Worm (Caenorhabditis elegans) whole organism, mixed stage, embryonic: Measurements from ENCODE around the gene vha-9.

ENCODE experiments used
- ceh-39 ChIP-seq: fragments of 150-350 bp; optimal IDR thresholded peaks from 2 replicates; lab custom pipeline; 2014; ENCODE audit warnings: missing biosample characterization, missing genetic modification characterization
- ces-1 ChIP-seq: fragments of 150-350 bp; optimal IDR thresholded peaks from 2 replicates; lab custom pipeline; 2014; ENCODE audit warnings: missing biosample characterization, missing genetic modification reagents, missing genetic modification characterization
- elt-3 ChIP-seq: fragments of 150-350 bp; optimal IDR thresholded peaks from 2 replicates; lab custom pipeline; 2014; ENCODE audit warnings: missing biosample characterization, missing genetic modification characterization
- lin-32 ChIP-seq: fragments of 200-800 bp; sonication (Bioruptor generic); optimal IDR thresholded peaks from 2 replicates; lab custom pipeline; 2018; ENCODE audit warnings: mild to moderate bottlenecking, missing genetic modification characterization, missing compliant biosample characterization
- mep-1 ChIP-seq: fragments of 150-350 bp; optimal IDR thresholded peaks from 2 replicates; lab custom pipeline; 2017; ENCODE audit warnings: missing biosample characterization, missing genetic modification reagents, missing genetic modification characterization, inconsistent platforms
- nhr-12 ChIP-seq: fragments of 150-350 bp; optimal IDR thresholded peaks from 2 replicates; lab custom pipeline; 2014; ENCODE audit warnings: missing biosample characterization, missing genetic modification characterization
- nhr-237 ChIP-seq: fragments of 150-350 bp; optimal IDR thresholded peaks from 2 replicates; lab custom pipeline; 2014; ENCODE audit warnings: missing biosample characterization, missing genetic modification characterization
- nhr-28 ChIP-seq: fragments of 150-350 bp; optimal IDR thresholded peaks from 2 replicates; lab custom pipeline; 2014; ENCODE audit warnings: missing biosample characterization, missing genetic modification characterization
- nhr-76 ChIP-seq: sonication (generic microtip); optimal IDR thresholded peaks from 2 replicates; lab custom pipeline; 2017; ENCODE audit warnings: missing biosample characterization, missing genetic modification characterization
- pha-4 ChIP-seq: fragments of 150-350 bp; optimal IDR thresholded peaks from 2 replicates; lab custom pipeline; 2018; ENCODE audit warnings: missing biosample characterization, missing genetic modification reagents, missing genetic modification characterization
- snpc-4 ChIP-seq: fragments of 150-350 bp; optimal IDR thresholded peaks from 2 replicates; lab custom pipeline; 2014; ENCODE audit warnings: missing biosample characterization, missing genetic modification characterization
- unc-39 ChIP-seq: fragments of 150-350 bp; optimal IDR thresholded peaks from 2 replicates; lab custom pipeline; 2014; ENCODE audit warnings: missing biosample characterization, missing genetic modification characterization
- unc-62 ChIP-seq: fragments of 150-350 bp; optimal IDR thresholded peaks from 2 replicates; lab custom pipeline; 2014; ENCODE audit warnings: missing biosample characterization, missing genetic modification reagents, missing genetic modification characterization

- TF ChIP-seq ceh-39 (tag; lab: Kevin White, UChicago) (no peak), nhr-76 (tag; lab: Kevin White, UChicago) (no peak), nhr-28 (tag; lab: Kevin White, UChicago) (no peak), snpc-4 (tag; lab: Kevin White, UChicago) (no peak), nhr-237 (tag; lab: Kevin White, UChicago) (no peak), unc-39 (tag; lab: Kevin White, UChicago) (no peak), mep-1 (no peak), ces-1 (GFP tag; lab: Kevin White, UChicago) (no peak), pha-4 (tag; lab: Kevin White, UChicago) (no peak), unc-62 (no peak), elt-3 (tag; lab: Kevin White, UChicago) (no peak), nhr-12 (tag; lab: Kevin White, UChicago) (no peak), lin-32 (GFP tag; lab: Kevin White, UChicago) (no peak)
Measured at ce11 chrII:10317007-10317406, 13.5 kb upstream of the vha-9 start, which contains the start of gene M02G9.4.
